Worm (Caenorhabditis elegans) whole organism, L4/young adult: ENCODE data around the gene K04G7.1.
"Not testable (repeated sequence)": the region's sequence is repeated elsewhere in the genome, so short reads cannot be mapped to it uniquely, and the experiment has no call there.

ENCODE experiments used
- W03F9.2 ChIP-seq: fragments of 150-350 bp; optimal IDR thresholded peaks from 2 replicates; lab custom pipeline; 2014; ENCODE audit warnings: missing biosample characterization, missing genetic modification characterization
- dao-5 ChIP-seq: sonication (generic microtip); optimal IDR thresholded peaks from 2 replicates; lab custom pipeline; 2016; ENCODE audit warnings: missing genotype, missing genetic modification characterization, moderate library complexity, missing compliant biosample characterization

DNA sequence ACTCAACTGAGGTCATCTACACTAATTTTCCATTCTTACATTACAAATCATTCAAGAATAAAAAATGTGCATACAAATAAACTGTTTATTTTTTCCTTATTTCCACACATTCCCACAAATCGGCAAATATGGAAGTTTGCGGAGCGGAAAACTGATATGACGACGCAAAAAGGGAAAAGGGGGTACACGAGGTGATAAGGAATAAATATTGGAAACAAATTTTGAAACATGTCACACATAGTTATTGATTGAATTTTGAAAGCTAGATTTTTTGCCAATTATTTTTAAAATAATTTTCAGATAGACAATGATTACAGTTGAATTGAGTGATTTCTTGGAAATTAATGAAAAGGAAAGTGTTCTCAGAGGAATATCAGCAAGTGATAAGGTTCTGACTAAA, 33.9 kb upstream of the K04G7.1 start, which contains the start of gene viro-2:
- TF ChIP-seq dao-5; W03F9.2 (tag; lab: Kevin White, UChicago): not testable (repeated sequence)
